Worm (Caenorhabditis elegans) whole organism, L4 larva: ENCODE data around the gene ceh-48.

Source experiments
- D1046.2 ChIP-seq: fragments of 200-800 bp; sonication (Bioruptor generic); IDR thresholded peaks from 2 replicates; pipeline ENCODE4 v1.3.6; 2022; ENCODE audit warnings: missing genetic modification characterization, missing compliant biosample characterization
- T26A8.4 ChIP-seq: fragments of 200-800 bp; sonication (Bioruptor generic); IDR thresholded peaks from 2 replicates; pipeline ENCODE4 v1.3.6; 2022; ENCODE audit warnings: missing genetic modification characterization, missing compliant biosample characterization
- aha-1 ChIP-seq: fragments of 150-350 bp; peaks from one replicate; lab custom pipeline; 2014; ENCODE audit warnings: missing biosample characterization, missing genetic modification characterization
- aly-2 ChIP-seq: sonication (generic microtip); optimal IDR thresholded peaks from 2 replicates; lab custom pipeline; 2018; ENCODE audit warnings: missing biosample characterization, missing genetic modification characterization
- ama-1 ChIP-seq: fragments of 150-350 bp; optimal IDR thresholded peaks from 2 replicates; lab custom pipeline; 2014; ENCODE audit warnings: inconsistent platforms, mixed read lengths
- ceh-20 ChIP-seq: fragments of 200-800 bp; sonication (Bioruptor generic); IDR thresholded peaks from 2 replicates; pipeline ENCODE4 v1.3.6; 2022; ENCODE audit warnings: missing genetic modification reagents, missing genetic modification characterization, missing compliant biosample characterization
- ceh-32 ChIP-seq: sonication (generic microtip); optimal IDR thresholded peaks from 2 replicates; lab custom pipeline; 2016; ENCODE audit warnings: mild to moderate bottlenecking, missing genetic modification characterization, missing compliant biosample characterization; ENCODE audit not compliant: poor library complexity
- ceh-62 ChIP-seq: sonication (generic microtip); optimal IDR thresholded peaks from 2 replicates; lab custom pipeline; 2017; ENCODE audit warnings: missing biosample characterization, missing genetic modification characterization
- ces-1 ChIP-seq: fragments of 150-350 bp; sonication (generic microtip); optimal IDR thresholded peaks from 4 replicates; lab custom pipeline; 2014; ENCODE audit warnings: missing biosample characterization, missing genetic modification reagents, missing genetic modification characterization
- ctbp-1 ChIP-seq: fragments of 200-800 bp; sonication (Bioruptor generic); IDR thresholded peaks from 2 replicates; pipeline ENCODE4 v1.3.6; 2022; ENCODE audit warnings: missing genetic modification reagents, missing genetic modification characterization, missing compliant biosample characterization
- daf-16 ChIP-seq, 3 experiments: sonication (generic microtip); optimal IDR thresholded peaks; 2 replicates each; lab custom pipeline; 2016 to 2017; ENCODE audit warnings: missing genetic modification characterization in 3 of 3, missing genetic modification reagents in 3 of 3, mild to moderate bottlenecking in 2 of 3, missing compliant biosample characterization in 2 of 3, missing biosample characterization in 1 of 3, moderate library complexity in 1 of 3
- egl-27 ChIP-seq: sonication (generic microtip); optimal IDR thresholded peaks from 3 replicates; lab custom pipeline; 2017; ENCODE audit warnings: missing biosample characterization, missing genetic modification reagents, missing genetic modification characterization
- fkh-10 ChIP-seq: fragments of 150-350 bp; optimal IDR thresholded peaks from 2 replicates; lab custom pipeline; 2014; ENCODE audit warnings: missing biosample characterization, missing genetic modification reagents, missing genetic modification characterization
- fos-1 ChIP-seq: fragments of 150-350 bp; optimal IDR thresholded peaks from 2 replicates; lab custom pipeline; 2014; ENCODE audit warnings: missing biosample characterization, missing genetic modification characterization
- hlh-30 ChIP-seq: sonication (generic microtip); optimal IDR thresholded peaks from 2 replicates; lab custom pipeline; 2017; ENCODE audit warnings: antibody characterized with exemption, mild to moderate bottlenecking, missing genetic modification characterization, missing compliant biosample characterization; ENCODE audit not compliant: insufficient read depth
- hmg-1.1 ChIP-seq: fragments of 200-800 bp; sonication (Bioruptor generic); IDR thresholded peaks from 2 replicates; pipeline ENCODE4 v1.3.6; 2022; ENCODE audit warnings: missing genetic modification reagents, missing genetic modification characterization, missing compliant biosample characterization
- jun-1 ChIP-seq: fragments of 150-350 bp; optimal IDR thresholded peaks from 2 replicates; lab custom pipeline; 2014; ENCODE audit warnings: missing biosample characterization, missing genetic modification reagents, missing genetic modification characterization
- lin-1 ChIP-seq: fragments of 200-800 bp; sonication (Bioruptor generic); IDR thresholded peaks from 2 replicates; pipeline ENCODE4 v1.3.6; 2022; ENCODE audit warnings: missing genetic modification reagents, missing genetic modification characterization, missing compliant biosample characterization
- lsy-2 ChIP-seq, 2 experiments: fragments of 150-350 bp in 1 of 2; sonication (generic microtip) in 1 of 2; optimal IDR thresholded peaks; 2 replicates each; lab custom pipeline; 2014 to 2017; ENCODE audit warnings: missing biosample characterization in 2 of 2, missing genetic modification characterization in 2 of 2
- mdl-1 ChIP-seq, 2 experiments: fragments of 150-350 bp in 1 of 2; sonication (generic microtip) in 1 of 2; optimal IDR thresholded peaks; 2 replicates each; lab custom pipeline; 2014 to 2017; ENCODE audit warnings: missing biosample characterization in 2 of 2, missing genetic modification characterization in 2 of 2
- mdt-29 ChIP-seq: fragments of 200-800 bp; sonication (Bioruptor generic); IDR thresholded peaks from 2 replicates; pipeline ENCODE4 v1.3.6; 2022; ENCODE audit warnings: missing genetic modification reagents, missing genetic modification characterization, missing compliant biosample characterization
- mep-1 ChIP-seq: fragments of 150-350 bp; sonication (generic microtip); optimal IDR thresholded peaks from 3 replicates; lab custom pipeline; 2014; ENCODE audit warnings: missing biosample characterization, missing genetic modification characterization
- mes-2 ChIP-seq: sonication (generic microtip); optimal IDR thresholded peaks from 2 replicates; lab custom pipeline; 2016; ENCODE audit warnings: missing genotype, mild to moderate bottlenecking, missing genetic modification characterization, missing compliant biosample characterization; ENCODE audit not compliant: poor library complexity, severe bottlenecking
- mxl-2 ChIP-seq: fragments of 200-800 bp; sonication (Bioruptor generic); conservative IDR thresholded peaks from 2 replicates; pipeline ENCODE4 v1.3.6; 2022; ENCODE audit warnings: missing genetic modification reagents, missing genetic modification characterization, missing compliant biosample characterization
- mxl-3 ChIP-seq: fragments of 200-800 bp; sonication (Bioruptor generic); optimal IDR thresholded peaks from 2 replicates; lab custom pipeline; 2018; ENCODE audit warnings: mild to moderate bottlenecking, missing genetic modification characterization, missing compliant biosample characterization
- nhr-10 ChIP-seq: fragments of 150-350 bp; optimal IDR thresholded peaks from 2 replicates; lab custom pipeline; 2014; ENCODE audit warnings: missing biosample characterization, missing genetic modification characterization
- nhr-102 ChIP-seq: sonication (generic microtip); optimal IDR thresholded peaks from 2 replicates; lab custom pipeline; 2016; ENCODE audit warnings: mild to moderate bottlenecking, missing genetic modification characterization, moderate library complexity, missing compliant biosample characterization
- nhr-11 ChIP-seq: fragments of 150-350 bp; optimal IDR thresholded peaks from 2 replicates; lab custom pipeline; 2014; ENCODE audit warnings: missing biosample characterization, missing genetic modification characterization
- nhr-237 ChIP-seq: sonication (generic microtip); optimal IDR thresholded peaks from 2 replicates; lab custom pipeline; 2017; ENCODE audit warnings: missing biosample characterization, missing genetic modification characterization
- nhr-28 ChIP-seq: fragments of 150-350 bp; optimal IDR thresholded peaks from 2 replicates; lab custom pipeline; 2014; ENCODE audit warnings: missing biosample characterization, missing genetic modification characterization
- nhr-41 ChIP-seq: fragments of 200-800 bp; sonication (Bioruptor generic); IDR thresholded peaks from 2 replicates; pipeline ENCODE4 v1.3.6; 2022; ENCODE audit warnings: missing genetic modification reagents, missing genetic modification characterization, missing compliant biosample characterization
- nhr-42 ChIP-seq: fragments of 200-800 bp; sonication (Bioruptor generic); IDR thresholded peaks from 2 replicates; pipeline ENCODE4 v1.3.6; 2022; ENCODE audit warnings: missing genetic modification characterization, missing compliant biosample characterization
- nhr-6 ChIP-seq: fragments of 150-350 bp; optimal IDR thresholded peaks from 2 replicates; lab custom pipeline; 2014; ENCODE audit warnings: missing biosample characterization, missing genetic modification characterization
- nhr-76 ChIP-seq: fragments of 150-350 bp; optimal IDR thresholded peaks from 2 replicates; lab custom pipeline; 2014; ENCODE audit warnings: missing biosample characterization, missing genetic modification characterization
- pha-4 ChIP-seq, 2 experiments: fragments of 150-350 bp in 1 of 2; fragments of 200-800 bp in 1 of 2; sonication (Bioruptor generic) in 1 of 2; IDR thresholded peaks in 1 of 2; optimal IDR thresholded peaks in 1 of 2; 2 replicates each; pipeline versions ENCODE4 v1.3.6 to Lab custom; 2014 to 2022; ENCODE audit warnings: missing genetic modification characterization in 2 of 2, missing genetic modification reagents in 2 of 2, missing biosample characterization in 1 of 2, missing compliant biosample characterization in 1 of 2
- pqm-1 ChIP-seq: sonication (generic microtip); optimal IDR thresholded peaks from 2 replicates; lab custom pipeline; 2017; ENCODE audit warnings: missing biosample characterization, missing genetic modification characterization
- rbr-2 ChIP-seq: sonication (generic microtip); optimal IDR thresholded peaks from 2 replicates; lab custom pipeline; 2016; ENCODE audit warnings: missing genotype, missing genetic modification characterization, missing compliant biosample characterization
- sdz-12 ChIP-seq: fragments of 200-800 bp; sonication (Bioruptor generic); optimal IDR thresholded peaks from 2 replicates; lab custom pipeline; 2018; ENCODE audit warnings: mild to moderate bottlenecking, missing genetic modification characterization, missing compliant biosample characterization
- skn-1 ChIP-seq: fragments of 150-350 bp; optimal IDR thresholded peaks from 2 replicates; lab custom pipeline; 2014; ENCODE audit warnings: missing biosample characterization, missing genetic modification characterization
- snpc-4 ChIP-seq: fragments of 150-350 bp; optimal IDR thresholded peaks from 2 replicates; lab custom pipeline; 2014; ENCODE audit warnings: missing biosample characterization, missing genetic modification characterization
- unc-130 ChIP-seq: sonication (generic microtip); optimal IDR thresholded peaks from 2 replicates; lab custom pipeline; 2016; ENCODE audit warnings: missing genetic modification reagents, missing genetic modification characterization, missing compliant biosample characterization
- unc-62 ChIP-seq, 3 experiments: fragments of 150-350 bp in 1 of 3; sonication (generic microtip); optimal IDR thresholded peaks in 2 of 3; peaks in 1 of 3; 1 replicate in 1 of 3; 2 replicates in 2 of 3; lab custom pipeline; 2014 to 2017; ENCODE audit warnings: missing biosample characterization in 3 of 3, missing genetic modification characterization in 3 of 3, missing genetic modification reagents in 3 of 3, missing genotype in 1 of 3
- vab-7 ChIP-seq: fragments of 200-800 bp; sonication (Bioruptor generic); IDR thresholded peaks from 2 replicates; pipeline ENCODE4 v1.3.6; 2022; ENCODE audit warnings: missing genetic modification reagents, missing genetic modification characterization, missing compliant biosample characterization
- zip-11 ChIP-seq: fragments of 200-800 bp; sonication (Bioruptor generic); IDR thresholded peaks from 2 replicates; pipeline ENCODE4 v1.3.6; 2022; ENCODE audit warnings: missing genetic modification characterization, missing compliant biosample characterization

The ceh-48 gene

DNA sequence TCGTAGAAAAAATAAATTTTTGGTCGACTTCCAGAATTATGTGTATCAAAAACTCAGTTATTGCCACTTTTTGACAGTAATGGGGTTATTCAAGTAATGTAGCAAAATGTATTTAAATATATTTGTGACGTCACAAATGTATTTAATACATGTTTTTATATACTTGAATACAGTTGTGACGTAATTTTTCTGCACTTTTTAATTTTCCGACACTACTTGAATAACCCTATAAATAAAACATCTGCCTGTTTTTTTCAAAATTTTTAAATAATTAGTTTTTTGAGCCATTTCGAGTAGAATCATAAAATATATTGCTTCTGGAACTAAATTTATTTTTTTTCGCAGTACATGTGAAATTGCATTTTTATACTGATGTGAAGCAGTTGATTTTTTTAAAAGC is 8.6 kb upstream of the ceh-48 start:
- TF ChIP-seq T26A8.4 (GFP tag; lab: Robert Waterston, UW) (no peak), pqm-1 (tag; lab: Kevin White, UChicago) (no peak), mxl-3 (no peak), ceh-20 (GFP tag; lab: Robert Waterston, UW) (no peak), nhr-6 (no peak), jun-1 (no peak), snpc-4 (no peak), vab-7 (GFP tag; lab: Robert Waterston, UW) (no peak), ceh-32 (tag; lab: Kevin White, UChicago) (no peak), rbr-2 (tag; lab: Kevin White, UChicago) (no peak), mdt-29 (GFP tag; lab: Robert Waterston, UW) (no peak), lsy-2 (tag; optimal IDR thresholded peaks at IDR 0.05; lab: Kevin White, UChicago) (no peak), egl-27 (tag; lab: Kevin White, UChicago) (no peak), nhr-237 (no peak), unc-130 (no peak), ctbp-1 (GFP tag; lab: Robert Waterston, UW) (no peak)

DNA sequence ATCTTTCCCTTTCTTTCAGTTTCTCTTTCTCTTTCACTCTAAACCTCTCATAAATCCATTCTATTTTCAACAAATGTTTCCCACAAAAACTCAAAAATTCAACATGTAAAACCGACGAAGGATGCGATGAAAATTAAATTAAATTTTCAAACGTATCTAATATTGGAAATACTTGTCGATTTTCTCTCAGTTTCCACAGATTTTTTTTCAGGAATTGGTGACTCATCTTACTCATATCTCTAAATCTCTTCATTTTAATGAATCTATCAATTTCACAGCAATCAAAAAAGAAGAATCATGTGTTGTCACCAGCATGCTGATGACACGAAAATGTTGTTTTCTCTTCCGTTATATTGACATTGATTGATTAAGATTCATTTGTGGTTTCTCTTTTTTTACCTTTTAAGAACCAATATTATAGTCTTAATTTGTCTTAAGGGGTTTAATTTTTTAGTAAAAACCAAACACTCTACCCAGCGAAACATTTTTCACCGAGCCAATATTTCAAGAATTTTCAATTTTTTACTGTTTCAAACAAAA is 8.0 kb upstream of the ceh-48 start:
- TF ChIP-seq lin-1 (GFP tag; lab: Robert Waterston, UW) = no peak
- peak; percentile 37 for TF ChIP-seq hlh-30
- no peak for TF ChIP-seq nhr-42 (GFP tag; lab: Robert Waterston, UW)
- TF ChIP-seq fos-1 (tag; lab: Kevin White, UChicago) = peak; percentile 47
- peak in 1 of 2 experiments; percentile 3 for TF ChIP-seq daf-16 (GFP tag; optimal IDR thresholded peaks at IDR 0.05; lab: Kevin White, UChicago)
- TF ChIP-seq daf-16 (tag; optimal IDR thresholded peaks at IDR 0.05; lab: Kevin White, UChicago) = no peak
- peak; percentile 3 for TF ChIP-seq nhr-28 (tag; lab: Kevin White, UChicago)
- TF ChIP-seq nhr-76 = no peak

DNA sequence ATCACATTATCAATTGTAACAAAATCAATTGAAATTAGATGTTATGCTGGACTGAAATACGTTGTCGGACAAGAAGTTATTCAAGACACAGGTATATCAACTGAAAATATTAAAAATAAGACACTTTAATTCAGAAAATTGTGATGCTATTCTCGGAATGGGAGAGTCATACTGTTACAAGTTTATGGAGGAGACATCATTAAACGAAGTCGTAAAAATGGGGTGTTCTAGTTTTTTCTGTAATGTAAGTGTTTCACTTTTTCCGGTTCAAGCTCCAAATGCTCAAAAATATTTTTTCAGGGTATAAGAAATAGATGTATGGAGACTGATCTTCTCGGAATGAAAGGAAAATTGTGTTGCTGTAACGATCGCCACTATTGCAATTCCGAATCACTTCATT is 7.1 kb upstream of the ceh-48 start, which contains the start of gene C17H12.37:
TSS of gene C17H12.37 (plus strand) at position 301 of the 400 bp plus-strand sequence.
- TF ChIP-seq vab-7 (GFP tag; lab: Robert Waterston, UW) (no peak), zip-11 (GFP tag; lab: Robert Waterston, UW) (no peak), nhr-11 (no peak), D1046.2 (GFP tag; lab: Robert Waterston, UW) (no peak), ceh-62 (tag; lab: Kevin White, UChicago) (no peak), mes-2 (no peak), nhr-102 (tag; lab: Kevin White, UChicago) (no peak), rbr-2 (tag; lab: Kevin White, UChicago) (no peak), mep-1 (no peak), pha-4 (GFP tag; IDR thresholded peaks at IDR 0.05; lab: Robert Waterston, UW) (no peak), pha-4 (tag; optimal IDR thresholded peaks at IDR 0.05; lab: Kevin White, UChicago) (no peak), hmg-1.1 (GFP tag; lab: Robert Waterston, UW) (no peak), aha-1 (tag; lab: Kevin White, UChicago) (peak; percentile 14), unc-62 (GFP tag; optimal IDR thresholded peaks at IDR 0.05 in 1 of 2; lab: Kevin White, UChicago) (peak in 1 of 2 experiments; percentile 39), unc-62 (tag; optimal IDR thresholded peaks at IDR 0.05; lab: Kevin White, UChicago) (no peak), ama-1 (lab: Kevin White, UChicago) (no peak)

DNA sequence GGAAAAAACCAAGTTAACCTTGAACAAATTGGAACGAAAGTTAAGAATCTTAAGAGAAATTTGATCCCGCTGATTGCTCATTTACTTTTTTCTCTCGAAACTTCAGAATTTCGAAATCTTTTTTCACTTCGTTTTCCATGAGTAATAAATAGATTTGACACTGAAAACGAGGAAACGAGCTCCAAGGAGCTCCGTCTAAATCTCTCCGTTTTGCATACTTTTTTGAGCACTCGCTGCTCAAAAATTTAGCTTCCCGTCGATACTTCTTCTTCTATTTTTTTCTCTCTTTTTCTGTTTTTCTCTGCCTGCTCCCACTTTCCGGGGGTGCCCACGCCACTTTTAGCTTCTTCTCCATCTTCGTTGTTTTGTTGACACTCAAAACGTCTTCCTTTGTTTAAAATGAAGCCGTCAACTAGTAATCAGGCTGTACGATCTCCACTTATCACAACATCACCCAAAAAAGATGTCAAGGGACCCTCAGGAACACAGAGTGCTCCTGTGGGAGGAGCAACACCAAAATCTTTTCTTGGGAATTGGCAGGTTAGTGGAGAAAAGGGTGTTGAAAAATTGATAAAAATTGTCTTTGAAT is 5.3 kb upstream of the ceh-48 start, which contains the start of gene C17H12.10:
TSS of gene C17H12.10 (plus strand) at position 325 of the 589 bp plus-strand sequence.
- peak; percentile 37 for TF ChIP-seq fkh-10 (GFP tag; lab: Kevin White, UChicago)
- no peak for TF ChIP-seq pqm-1 (tag; lab: Kevin White, UChicago)
- peak in 1 of 2 experiments; percentile 2 for TF ChIP-seq mdl-1 (tag; optimal IDR thresholded peaks at IDR 0.05; lab: Kevin White, UChicago)
- no peak for TF ChIP-seq sdz-12
- TF ChIP-seq ces-1 = peak; percentile 70
- TF ChIP-seq zip-11 (GFP tag; lab: Robert Waterston, UW) = no peak
- TF ChIP-seq mep-1 = peak; percentile 46
- no peak for TF ChIP-seq aly-2 (tag; lab: Kevin White, UChicago)
- 0 out of 2 replicates have a peak, but pooled peaks have one; percentile 46 for TF ChIP-seq ctbp-1 (GFP tag; lab: Robert Waterston, UW)
- no peak for TF ChIP-seq skn-1 (tag; lab: Kevin White, UChicago)
- peak in 1 of 2 experiments; percentile 53 for TF ChIP-seq unc-62 (GFP tag; optimal IDR thresholded peaks at IDR 0.05 in 1 of 2; lab: Kevin White, UChicago)
- no peak for TF ChIP-seq unc-62 (tag; optimal IDR thresholded peaks at IDR 0.05; lab: Kevin White, UChicago)
- TF ChIP-seq rbr-2 (tag; lab: Kevin White, UChicago) = peak; percentile 44
- TF ChIP-seq ceh-32 (tag; lab: Kevin White, UChicago) = no peak
- TF ChIP-seq nhr-41 (GFP tag; lab: Robert Waterston, UW) = no peak
- no peak for TF ChIP-seq nhr-10
- TF ChIP-seq aha-1 (tag; lab: Kevin White, UChicago) = peak; percentile 44
- TF ChIP-seq mxl-2 (GFP tag; lab: Robert Waterston, UW) = no peak
- TF ChIP-seq D1046.2 (GFP tag; lab: Robert Waterston, UW) = no peak
